Fruit fly (Drosophila melanogaster) S2 (cell line): ENCODE measurements around the gene Noc1.
A peak's percentile ranks its signal among the peaks of the same experiment; 100 is the strongest.

Source experiments
- CG8478 ChIP-seq: fragments of >200 bp; optimal IDR thresholded peaks from 2 replicates; lab custom pipeline; 2018
- CTCF ChIP-seq, 2 experiments: fragments of >200 bp; optimal IDR thresholded peaks; 2 replicates each; lab custom pipeline; 2018

Gene Noc1

DNA sequence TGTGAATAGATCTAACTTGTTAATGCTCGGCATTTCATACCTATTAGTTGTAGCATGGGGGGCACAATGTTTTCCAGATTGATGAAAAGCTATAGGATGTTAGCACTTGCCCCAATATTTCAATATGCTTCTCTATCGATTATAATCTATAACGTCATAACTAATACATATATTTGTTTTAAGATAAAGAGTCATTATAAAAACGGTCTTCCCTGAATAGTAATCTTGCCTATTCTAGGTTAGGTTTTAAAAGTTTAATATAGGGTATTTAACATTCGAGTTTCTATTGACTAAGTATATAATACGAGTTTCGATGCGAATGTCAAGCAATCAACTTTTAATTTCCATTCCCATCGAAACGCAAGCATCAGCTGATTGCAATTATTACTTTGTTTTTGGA lies 13.4 kb upstream of the Noc1 start, which contains the start of the genes CG6321 and Blos2:
Gene CG6321 (minus strand): TSS at position 25 of the 400 bp plus-strand sequence.
Gene Blos2 (plus strand): TSS at position 372 of the 400 bp plus-strand sequence.
- no peak for TF ChIP-seq CTCF (optimal IDR thresholded peaks at IDR 0.05; lab: Kevin White, UChicago)
- TF ChIP-seq CG8478, result no peak

DNA sequence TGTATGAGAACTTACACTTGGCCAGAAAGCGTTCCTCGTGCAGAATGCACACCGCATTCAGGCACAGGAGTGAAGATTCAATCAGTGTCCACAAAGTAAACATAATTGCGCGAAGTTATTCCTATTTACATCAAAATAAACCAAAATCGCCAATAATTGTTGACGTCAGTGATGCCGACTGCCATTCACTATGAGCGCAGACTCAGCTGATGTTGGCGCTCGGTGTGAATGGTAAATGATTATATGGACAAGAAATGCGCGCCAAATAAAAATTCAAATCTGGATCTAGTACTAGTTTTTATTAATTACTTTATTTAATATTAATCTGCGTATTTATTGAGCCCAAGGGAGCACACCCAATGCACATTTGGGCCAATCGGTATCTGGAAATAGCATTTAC lies 12.1 kb upstream of the Noc1 start, which contains the start of gene CG32069:
Gene CG32069 (minus strand): TSS at position 174 of the 400 bp plus-strand sequence.
- TF ChIP-seq CG8478 (no peak), CTCF (optimal IDR thresholded peaks at IDR 0.05; lab: Kevin White, UChicago) (no peak)

DNA sequence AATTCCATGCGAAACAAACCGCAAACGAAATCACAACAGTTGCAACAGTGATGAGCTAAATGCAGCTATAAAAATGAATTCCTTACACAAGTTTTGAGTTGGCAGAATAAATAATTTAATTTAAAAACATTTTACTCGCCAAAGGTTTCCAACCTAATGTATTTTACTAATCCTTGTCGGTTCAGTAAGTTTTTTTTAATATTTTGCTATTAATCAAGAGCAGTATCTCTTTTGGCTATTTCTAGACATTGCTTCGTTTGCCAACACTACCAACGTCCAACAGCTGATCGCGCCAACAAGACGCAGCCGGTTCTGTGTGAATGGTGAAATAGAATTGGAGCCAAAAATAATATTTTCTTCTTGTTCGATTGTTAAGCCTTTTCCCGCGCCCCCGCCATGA lies 9.9 kb upstream of the Noc1 start, which contains the start of the genes CG32075, CG45101 and SuUR:
Gene CG32075 (minus strand): TSS at position 253 of the 400 bp plus-strand sequence.
Gene CG45101 (plus strand): TSS at position 303 of the 400 bp plus-strand sequence.
Gene SuUR (plus strand): TSS at position 303 of the 400 bp plus-strand sequence.
- no peak for TF ChIP-seq CG8478
- no peak for TF ChIP-seq CTCF (optimal IDR thresholded peaks at IDR 0.05; lab: Kevin White, UChicago)

DNA sequence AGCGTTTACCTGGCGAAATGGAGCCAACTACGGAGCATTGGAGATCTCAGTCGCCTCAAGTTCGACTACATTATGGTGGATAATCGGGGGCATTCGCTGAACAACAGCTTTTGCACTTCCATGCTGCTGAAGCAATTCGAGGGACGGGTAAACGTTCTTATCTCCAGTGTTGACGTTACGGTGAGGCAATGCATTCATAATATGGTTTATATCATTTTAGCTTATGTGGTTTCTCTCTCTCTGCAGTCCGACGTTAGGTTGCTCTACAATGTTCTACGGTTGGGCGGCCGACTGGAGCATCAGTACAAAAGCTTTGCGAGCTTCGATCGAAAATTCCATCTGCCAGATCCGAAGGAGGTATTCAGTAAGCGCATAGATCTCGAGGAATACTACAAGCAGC lies 8.7 kb upstream of the Noc1 start:
- TF ChIP-seq CTCF (optimal IDR thresholded peaks at IDR 0.05; lab: Kevin White, UChicago) (no peak), CG8478 (no peak)

DNA sequence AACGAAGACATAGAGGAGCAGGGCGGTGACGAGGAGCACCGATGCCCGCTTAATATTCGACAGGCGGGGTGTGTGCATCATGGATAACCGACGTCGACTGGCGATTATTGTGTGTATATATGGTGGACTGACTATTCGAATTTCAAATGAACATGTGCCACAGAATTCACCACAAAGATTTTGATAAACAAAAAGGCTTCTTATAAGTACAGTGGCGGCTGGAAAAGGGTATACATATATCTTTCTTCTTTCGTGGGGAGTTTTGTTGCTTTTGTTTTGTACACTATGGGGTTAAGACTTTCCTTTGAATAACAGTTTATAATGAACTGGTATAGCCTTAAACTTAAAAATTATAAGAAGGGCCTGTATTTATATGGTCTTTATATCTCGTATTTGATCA lies 4.8 kb upstream of the Noc1 start, which contains the start of gene CG6310:
Gene CG6310 (minus strand): TSS at position 101 of the 400 bp plus-strand sequence.
- TF ChIP-seq CTCF (optimal IDR thresholded peaks at IDR 0.05; lab: Kevin White, UChicago), result no peak
- TF ChIP-seq CG8478, result no peak

DNA sequence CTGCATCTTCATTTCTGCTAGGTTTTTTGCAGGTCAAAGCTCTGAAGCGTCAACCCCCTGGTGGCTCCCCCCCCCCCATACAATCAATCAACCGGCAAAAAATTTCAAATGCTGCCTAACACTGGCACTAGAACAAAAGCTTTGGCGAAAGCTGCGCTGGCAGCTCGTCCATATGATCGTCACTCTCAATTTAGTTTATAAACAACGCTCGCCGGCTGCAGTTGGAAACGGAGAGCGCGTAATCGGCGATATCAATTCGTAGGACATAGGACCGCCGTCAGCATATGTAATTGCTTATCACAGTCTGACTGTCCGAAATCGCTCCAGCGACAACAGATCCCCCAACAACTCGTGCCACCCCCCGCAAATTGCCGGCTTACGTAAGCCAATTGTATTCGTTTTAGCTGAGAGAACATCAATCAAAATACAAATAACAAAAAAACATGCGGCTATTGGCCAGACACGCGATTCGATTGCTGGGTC lies 4.2 kb upstream of the Noc1 start, which contains the start of gene Mocs1:
Gene Mocs1 (plus strand): TSS at position 155 of the 483 bp plus-strand sequence.
- TF ChIP-seq CTCF (optimal IDR thresholded peaks at IDR 0.05; lab: Kevin White, UChicago) (no peak), CG8478 (no peak)

DNA sequence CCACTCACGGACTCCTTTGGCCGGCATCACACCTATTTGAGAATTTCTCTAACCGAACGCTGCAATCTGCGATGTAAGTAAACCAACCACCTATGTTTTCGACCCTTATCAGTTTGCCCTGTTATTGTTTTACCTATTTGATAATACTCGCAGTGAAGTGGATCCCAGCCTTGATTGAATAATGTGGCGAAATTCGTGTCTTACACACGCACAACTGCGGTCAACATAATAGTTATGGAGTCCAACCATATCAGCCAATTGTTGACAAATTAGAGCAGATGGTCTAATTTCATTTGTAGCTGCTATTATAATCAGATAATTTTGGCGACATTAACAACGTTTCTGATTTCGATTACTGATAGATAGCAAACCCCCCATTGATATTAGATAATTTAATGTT lies 3.5 kb upstream of the Noc1 start:
- no peak for TF ChIP-seq CG8478
- no peak for TF ChIP-seq CTCF (optimal IDR thresholded peaks at IDR 0.05; lab: Kevin White, UChicago)

DNA sequence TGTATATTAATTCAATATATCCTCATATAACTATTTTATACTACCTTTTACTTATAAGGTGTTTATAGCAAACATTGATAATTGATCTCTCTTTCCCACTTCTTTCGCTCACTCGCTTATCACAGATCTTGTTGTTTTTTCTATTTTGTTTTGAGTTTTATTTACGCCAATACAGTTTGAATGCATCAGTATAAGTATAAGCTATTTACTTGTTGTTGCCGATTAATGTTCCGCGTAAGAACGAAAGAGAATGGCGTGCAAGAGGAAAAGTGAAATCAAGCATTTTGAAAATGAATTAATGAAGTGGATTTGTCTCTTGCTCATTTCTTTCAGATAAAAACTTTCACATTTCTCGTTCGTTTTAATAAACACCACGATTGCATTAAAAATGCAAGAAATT lies 9.0 kb downstream of the Noc1 start:
- no peak for TF ChIP-seq CG8478
- TF ChIP-seq CTCF (optimal IDR thresholded peaks at IDR 0.05; lab: Kevin White, UChicago), result no peak

DNA sequence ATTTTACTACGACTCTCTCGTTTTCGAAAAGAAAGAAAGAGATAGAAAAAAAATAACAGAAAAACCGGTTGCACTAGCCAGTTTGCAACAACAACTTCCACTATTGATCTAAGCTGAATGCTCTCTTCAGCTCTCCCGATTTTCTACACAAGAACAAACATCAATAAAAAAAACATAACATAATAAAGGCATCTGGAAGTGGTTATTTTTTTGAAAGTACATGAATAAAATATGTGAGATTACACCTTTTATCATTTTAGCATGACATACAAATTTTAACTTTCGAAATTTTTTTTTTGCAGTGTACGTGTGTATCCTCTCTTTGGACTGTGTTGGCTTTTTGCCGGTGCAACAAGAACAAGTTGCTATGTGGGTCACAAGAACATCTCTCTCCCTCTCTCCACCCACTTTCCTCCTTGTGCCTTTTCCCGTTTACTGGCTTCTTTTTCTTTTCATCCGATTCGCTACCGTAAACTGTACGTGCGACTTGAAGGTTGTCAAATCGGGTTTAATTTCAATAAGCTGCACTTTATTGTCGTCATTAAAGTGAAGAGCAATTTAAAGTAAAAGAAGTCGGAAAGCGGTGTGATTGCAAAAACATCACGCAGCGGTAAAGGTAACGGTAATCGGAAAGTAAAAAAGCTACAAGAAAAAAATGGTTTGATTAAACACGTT lies 10.1 kb downstream of the Noc1 start:
- no peak for TF ChIP-seq CG8478
- TF ChIP-seq CTCF (optimal IDR thresholded peaks at IDR 0.05; lab: Kevin White, UChicago), result no peak

DNA sequence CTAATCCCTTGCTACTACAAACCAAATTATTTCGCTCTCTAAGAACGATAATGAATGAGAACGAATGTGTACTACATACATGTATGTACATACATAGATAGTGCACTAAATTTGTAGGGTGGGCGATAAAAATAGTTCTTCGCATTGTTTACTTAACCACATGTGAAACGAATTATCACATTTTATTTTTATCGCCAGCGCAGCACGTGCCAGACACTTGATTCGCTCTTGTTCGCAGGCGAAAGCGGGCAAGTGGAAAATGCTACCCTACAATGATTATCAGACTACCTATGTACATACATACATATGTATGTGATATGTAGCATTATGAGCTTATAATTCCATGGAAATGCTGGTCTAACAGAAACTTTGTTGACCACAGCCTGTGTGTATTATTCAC lies 11.2 kb downstream of the Noc1 start:
- TF ChIP-seq CTCF (optimal IDR thresholded peaks at IDR 0.05; lab: Kevin White, UChicago), result no peak
- TF ChIP-seq CG8478, result no peak

DNA sequence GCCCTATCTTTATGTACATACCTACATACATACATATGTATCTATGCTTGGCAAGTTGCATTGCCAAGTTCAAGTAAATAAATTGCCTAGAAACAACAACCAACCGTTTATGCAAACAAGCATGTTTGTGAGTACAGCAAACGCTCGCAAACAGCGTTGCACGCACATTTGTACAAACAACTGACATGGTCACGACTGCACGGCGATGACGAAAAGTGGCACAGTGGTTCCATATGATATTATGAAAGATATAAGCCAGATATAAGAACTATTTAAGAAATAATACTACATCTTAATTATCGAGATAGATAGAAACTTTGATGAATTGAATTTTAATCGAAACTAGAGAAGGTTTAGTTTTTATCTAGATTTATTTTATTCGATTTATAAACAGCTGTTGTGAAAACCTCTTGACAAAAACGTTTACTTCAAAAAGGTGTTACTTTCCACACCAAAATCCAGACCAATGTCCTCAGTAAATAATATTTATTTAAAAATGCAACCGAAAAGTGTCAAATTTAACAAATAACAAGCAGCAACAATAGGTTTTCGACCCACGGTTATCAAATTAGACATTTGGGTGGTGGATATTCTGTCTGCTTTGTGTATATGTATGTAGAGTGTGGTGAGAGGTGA lies 15.4 kb downstream of the Noc1 start:
- TF ChIP-seq CTCF (optimal IDR thresholded peaks at IDR 0.05; lab: Kevin White, UChicago), result no peak
- no peak for TF ChIP-seq CG8478

DNA sequence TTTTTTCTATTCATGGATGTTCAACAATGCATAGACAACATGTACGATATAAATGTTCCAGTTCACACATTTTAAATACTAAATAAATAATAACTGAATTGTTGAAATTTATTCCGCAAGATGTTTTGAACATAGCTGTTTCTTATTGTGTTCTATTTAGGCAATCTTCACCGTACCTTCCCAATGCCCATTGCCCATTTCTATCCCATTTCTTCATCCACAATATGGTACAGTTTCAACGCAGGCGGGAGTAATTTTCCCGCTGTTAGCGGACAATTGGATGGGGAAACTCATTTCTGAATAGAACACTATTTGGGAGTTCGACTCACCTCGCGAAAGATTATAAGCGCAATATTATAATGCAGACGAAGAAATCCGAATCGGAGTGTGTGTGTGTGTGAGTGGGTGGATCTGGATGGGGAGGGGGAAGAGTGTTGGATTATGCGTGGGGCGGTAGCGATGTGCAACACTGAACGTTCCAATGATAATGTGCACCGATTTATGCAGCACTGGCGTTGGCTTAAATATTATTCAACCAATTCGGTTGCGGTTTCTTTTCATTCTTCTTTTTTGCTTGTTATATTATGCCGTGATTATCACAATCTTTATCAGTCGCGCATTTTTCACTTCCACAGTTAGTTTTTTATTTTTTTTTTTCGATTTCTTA lies 17.5 kb downstream of the Noc1 start:
- TF ChIP-seq CTCF (optimal IDR thresholded peaks at IDR 0.05; lab: Kevin White, UChicago), result no peak
- TF ChIP-seq CG8478, result no peak

DNA sequence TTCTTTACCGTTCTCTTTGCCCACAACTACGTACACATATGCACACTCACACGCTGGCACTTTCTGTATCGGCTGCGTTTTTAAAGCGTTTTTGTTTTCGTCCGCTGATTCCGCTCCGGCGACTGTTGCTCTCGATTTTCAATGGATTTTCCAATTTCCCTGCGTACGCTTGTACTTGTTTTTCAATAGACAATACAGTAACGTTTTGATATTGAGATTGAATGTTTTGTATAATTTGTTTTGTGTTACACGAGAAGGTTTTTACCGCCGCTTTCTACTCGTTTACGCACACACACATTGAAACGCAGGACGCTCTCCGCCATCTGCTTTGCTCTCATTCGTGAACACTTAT lies 18.0 kb downstream of the Noc1 start:
- TF ChIP-seq CG8478 (no peak), CTCF (optimal IDR thresholded peaks at IDR 0.05; lab: Kevin White, UChicago) (no peak)

DNA sequence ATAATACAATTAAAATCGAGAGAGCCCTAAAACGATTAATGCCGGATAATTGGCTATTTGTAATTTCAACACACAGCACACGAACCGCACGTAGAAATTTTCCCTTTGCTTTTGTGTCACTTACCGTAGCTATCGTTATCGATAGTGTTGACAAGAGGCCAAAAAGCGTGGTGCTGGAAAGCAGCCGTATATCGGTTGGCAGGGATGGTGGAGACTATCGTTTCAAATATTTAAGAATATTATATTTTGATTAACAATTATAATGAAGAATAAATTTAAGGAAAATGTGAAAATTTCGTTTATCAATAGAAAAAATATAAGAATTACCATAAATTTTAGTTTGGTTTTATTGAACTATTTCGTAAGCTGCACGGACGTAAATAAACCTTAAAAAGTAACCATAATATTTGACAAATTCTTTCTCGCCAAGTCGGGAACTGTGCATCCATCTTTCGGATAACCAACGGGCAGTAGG lies 18.5 kb downstream of the Noc1 start, which contains the start of gene JIL-1:
Gene JIL-1 (minus strand): TSS at position 148 of the 475 bp plus-strand sequence.
- TF ChIP-seq CTCF (optimal IDR thresholded peaks at IDR 0.05; lab: Kevin White, UChicago) (peak in 1 of 2 experiments; percentile 2), CG8478 (no peak)

DNA sequence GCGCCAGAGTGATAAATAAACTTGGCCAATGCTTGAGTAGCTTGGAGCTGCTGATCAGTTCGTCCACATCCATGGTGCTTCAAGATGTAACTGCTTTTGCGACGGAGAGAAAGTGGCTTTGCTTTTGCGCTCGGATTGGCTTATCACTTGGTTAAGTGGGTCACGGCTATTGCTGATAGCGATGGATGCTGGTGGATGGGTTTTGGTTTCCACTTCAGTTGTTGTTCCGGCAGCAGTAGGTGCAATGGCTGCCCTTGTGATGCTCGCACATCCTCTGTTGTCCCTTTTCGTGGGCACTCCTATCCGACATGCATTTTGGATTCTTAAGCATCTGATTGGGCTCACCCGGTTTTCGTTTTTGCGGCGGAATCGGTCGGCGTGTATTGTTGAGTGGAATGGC lies 19.7 kb downstream of the Noc1 start:
- TF ChIP-seq CG8478, result no peak
- TF ChIP-seq CTCF (optimal IDR thresholded peaks at IDR 0.05; lab: Kevin White, UChicago), result no peak
